Worm (Caenorhabditis elegans): Measurements from ENCODE around the gene T23F11.2.

ce11 chrIII:4668073-4668472 is 12.8 kb upstream of the T23F11.2 start:
- TF ChIP-seq unc-55 (GFP tag; optimal IDR thresholded peaks at IDR 0.05) (no peak), ceh-45 (GFP tag; IDR thresholded peaks at IDR 0.05) (no peak), lim-6 (tag; optimal IDR thresholded peaks at IDR 0.05) (no peak), fkh-10 (GFP tag; optimal IDR thresholded peaks at IDR 0.05) (no peak), ceh-2 (tag; optimal IDR thresholded peaks at IDR 0.05) (no peak), elt-4 (tag; optimal IDR thresholded peaks at IDR 0.05) (no peak), lin-11 (tag; optimal IDR thresholded peaks at IDR 0.05) (no peak), ceh-30 (tag; optimal IDR thresholded peaks at IDR 0.05) (no peak), ceh-14 (tag; optimal IDR thresholded peaks at IDR 0.05) (no peak), tbx-2 (tag; optimal IDR thresholded peaks at IDR 0.05) (no peak), ama-1 (optimal IDR thresholded peaks at IDR 0.05) (no peak), C38D4.7 (GFP tag; optimal IDR thresholded peaks at IDR 0.05) (no peak), madf-2 (tag; optimal IDR thresholded peaks at IDR 0.05) (no peak)

Measured in whole organism, late embryonic.